Worm (Caenorhabditis elegans) whole organism, late embryonic: ENCODE measurements around the gene srt-53.

Experiments used
- K09A11.1 ChIP-seq: sonication (generic microtip); optimal IDR thresholded peaks from 2 replicates; lab custom pipeline; 2017; ENCODE audit warnings: antibody characterized with exemption, mild to moderate bottlenecking, missing genetic modification characterization, missing compliant biosample characterization; ENCODE audit not compliant: insufficient read depth
- dve-1 ChIP-seq: sonication (generic microtip); optimal IDR thresholded peaks from 2 replicates; lab custom pipeline; 2017; ENCODE audit warnings: antibody characterized with exemption, mild to moderate bottlenecking, missing genetic modification characterization, missing compliant biosample characterization
- elt-4 ChIP-seq: sonication (generic microtip); optimal IDR thresholded peaks from 2 replicates; lab custom pipeline; 2016; ENCODE audit warnings: missing genetic modification characterization, missing compliant biosample characterization
- eyg-1 ChIP-seq: sonication (generic microtip); optimal IDR thresholded peaks from 2 replicates; lab custom pipeline; 2016; ENCODE audit warnings: missing genotype, missing genetic modification characterization, missing compliant biosample characterization
- fax-1 ChIP-seq: sonication (generic microtip); optimal IDR thresholded peaks from 2 replicates; lab custom pipeline; 2016; ENCODE audit warnings: missing genotype, missing genetic modification characterization, missing compliant biosample characterization
- madf-2 ChIP-seq: sonication (generic microtip); optimal IDR thresholded peaks from 2 replicates; lab custom pipeline; 2017; ENCODE audit warnings: missing genetic modification characterization, missing compliant biosample characterization
- nfya-1 ChIP-seq: sonication (generic microtip); optimal IDR thresholded peaks from 2 replicates; lab custom pipeline; 2017; ENCODE audit warnings: missing genetic modification characterization, mild to moderate bottlenecking, missing compliant biosample characterization, antibody characterized with exemption, moderate library complexity
- npax-4 ChIP-seq: sonication (generic microtip); optimal IDR thresholded peaks from 2 replicates; lab custom pipeline; 2016; ENCODE audit warnings: missing genetic modification characterization, missing compliant biosample characterization
- pax-1 ChIP-seq: fragments of 150-350 bp; optimal IDR thresholded peaks from 2 replicates; lab custom pipeline; 2014; ENCODE audit warnings: missing biosample characterization, missing genetic modification characterization
- pqm-1 ChIP-seq: sonication (generic microtip); optimal IDR thresholded peaks from 2 replicates; lab custom pipeline; 2016; ENCODE audit warnings: missing genetic modification characterization, missing compliant biosample characterization
- pros-1 ChIP-seq: fragments of 150-350 bp; optimal IDR thresholded peaks from 2 replicates; lab custom pipeline; 2014; ENCODE audit warnings: missing biosample characterization, missing genetic modification reagents, missing genetic modification characterization
- ref-2 ChIP-seq: sonication (generic microtip); optimal IDR thresholded peaks from 2 replicates; lab custom pipeline; 2016; ENCODE audit warnings: missing genetic modification characterization, missing compliant biosample characterization
- unc-55 ChIP-seq: sonication (generic microtip); optimal IDR thresholded peaks from 2 replicates; lab custom pipeline; 2017; ENCODE audit warnings: missing biosample characterization, missing genetic modification reagents, missing genetic modification characterization

- TF ChIP-seq fax-1: no peak
- TF ChIP-seq pqm-1 (tag; lab: Kevin White, UChicago): no peak
- TF ChIP-seq dve-1 (tag; lab: Kevin White, UChicago): no peak
- no peak for TF ChIP-seq npax-4 (tag; lab: Kevin White, UChicago)
- TF ChIP-seq madf-2 (tag; lab: Kevin White, UChicago): no peak
- no peak for TF ChIP-seq K09A11.1
- no peak for TF ChIP-seq pros-1 (tag; lab: Kevin White, UChicago)
- TF ChIP-seq nfya-1 (tag; lab: Kevin White, UChicago): no peak
- no peak for TF ChIP-seq eyg-1 (tag; lab: Kevin White, UChicago)
- no peak for TF ChIP-seq unc-55 (GFP tag; lab: Kevin White, UChicago)
- no peak for TF ChIP-seq elt-4 (tag; lab: Kevin White, UChicago)
- TF ChIP-seq pax-1 (tag; lab: Kevin White, UChicago): no peak
- no peak for TF ChIP-seq ref-2 (tag; lab: Kevin White, UChicago)
Measured at ce11 chrV:7932998-7933397, 7.2 kb downstream of the srt-53 start, which contains the start of gene ncx-10.
